Fruit fly (Drosophila melanogaster): ENCODE data around the gene CG42537.

DNA sequence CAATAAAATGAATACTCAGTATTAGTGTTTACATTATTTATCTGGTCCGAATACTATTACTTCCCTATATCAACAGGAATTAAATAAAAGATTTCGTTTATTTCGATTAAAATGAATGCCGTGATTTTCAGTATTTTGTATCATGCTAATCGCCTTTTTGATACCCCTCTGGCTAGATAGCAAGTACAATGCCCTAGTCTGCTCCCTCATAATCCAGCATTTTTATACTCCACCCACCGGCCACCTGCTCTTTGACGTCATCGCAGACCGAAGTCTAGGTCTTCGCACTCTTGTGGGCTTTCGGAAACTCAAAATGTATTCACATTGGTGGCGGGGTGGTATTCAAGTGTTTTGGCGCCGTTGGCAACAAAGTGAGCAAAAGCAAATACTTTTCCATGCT, 26.1 kb downstream of the CG42537 start:
- TF ChIP-seq CG17612 (GFP tag; IDR thresholded peaks at IDR 0.05): no peak
- no peak for TF ChIP-seq CG6175 (GFP tag; IDR thresholded peaks at IDR 0.05)
- TF ChIP-seq lbe (GFP tag; optimal IDR thresholded peaks at IDR 0.05): no peak
- no peak for TF ChIP-seq CG14014 (GFP tag; IDR thresholded peaks at IDR 0.05)
- TF ChIP-seq emc (GFP tag; optimal IDR thresholded peaks at IDR 0.05): no peak
- TF ChIP-seq CG2712 (tag; optimal IDR thresholded peaks at IDR 0.05): no peak
- TF ChIP-seq Myb (GFP tag; optimal IDR thresholded peaks at IDR 0.05): no peak
- no peak for TF ChIP-seq sob (GFP tag; IDR thresholded peaks at IDR 0.05)

All from whole organism, embryonic.